Worm (Caenorhabditis elegans) whole organism, late embryonic: Measurements from ENCODE around the gene perm-2.

Experiments
- C08G9.2 ChIP-seq: sonication (generic microtip); optimal IDR thresholded peaks from 2 replicates; lab custom pipeline; 2016; ENCODE audit warnings: mild to moderate bottlenecking, missing genetic modification characterization, moderate library complexity, missing compliant biosample characterization
- K02D7.2 ChIP-seq: sonication (generic microtip); optimal IDR thresholded peaks from 2 replicates; lab custom pipeline; 2017; ENCODE audit warnings: mild to moderate bottlenecking, missing genetic modification characterization, missing compliant biosample characterization
- ama-1 ChIP-seq: fragments of 150-350 bp; optimal IDR thresholded peaks from 2 replicates; lab custom pipeline; 2014
- ceh-14 ChIP-seq: sonication (generic microtip); optimal IDR thresholded peaks from 2 replicates; lab custom pipeline; 2016; ENCODE audit warnings: missing genotype, missing genetic modification characterization, missing compliant biosample characterization
- ceh-18 ChIP-seq: sonication (generic microtip); optimal IDR thresholded peaks from 2 replicates; lab custom pipeline; 2016; ENCODE audit warnings: missing genetic modification characterization, missing compliant biosample characterization
- ceh-19 ChIP-seq: fragments of 200-800 bp; sonication (Bioruptor generic); optimal IDR thresholded peaks from 2 replicates; lab custom pipeline; 2018; ENCODE audit warnings: mild to moderate bottlenecking, missing genetic modification characterization, missing compliant biosample characterization
- ceh-2 ChIP-seq: sonication (generic microtip); optimal IDR thresholded peaks from 2 replicates; lab custom pipeline; 2016; ENCODE audit warnings: missing genotype, missing genetic modification characterization, missing compliant biosample characterization
- ceh-31 ChIP-seq: sonication (generic microtip); optimal IDR thresholded peaks from 2 replicates; lab custom pipeline; 2016; ENCODE audit warnings: missing genetic modification characterization, missing compliant biosample characterization
- ceh-34 ChIP-seq: sonication (generic microtip); optimal IDR thresholded peaks from 2 replicates; lab custom pipeline; 2016; ENCODE audit warnings: mild to moderate bottlenecking, missing genetic modification characterization, missing compliant biosample characterization
- ceh-45 ChIP-seq: fragments of 200-800 bp; sonication (Bioruptor generic); IDR thresholded peaks from 2 replicates; pipeline ENCODE4 v1.3.6; 2022; ENCODE audit warnings: missing genetic modification reagents, missing genetic modification characterization, missing compliant biosample characterization
- ceh-48 ChIP-seq: sonication (generic microtip); optimal IDR thresholded peaks from 2 replicates; lab custom pipeline; 2016; ENCODE audit warnings: missing genetic modification characterization, inconsistent platforms, missing compliant biosample characterization
- ceh-6 ChIP-seq: fragments of 200-800 bp; sonication (Bioruptor generic); optimal IDR thresholded peaks from 2 replicates; lab custom pipeline; 2018; ENCODE audit warnings: mild to moderate bottlenecking, missing genetic modification characterization, missing compliant biosample characterization
- ceh-9 ChIP-seq: sonication (generic microtip); optimal IDR thresholded peaks from 2 replicates; lab custom pipeline; 2016; ENCODE audit warnings: mild to moderate bottlenecking, missing genetic modification characterization, inconsistent platforms, missing compliant biosample characterization
- che-1 ChIP-seq: sonication (generic microtip); optimal IDR thresholded peaks from 2 replicates; lab custom pipeline; 2016; ENCODE audit warnings: mild to moderate bottlenecking, missing genetic modification characterization, missing compliant biosample characterization
- dmd-4 ChIP-seq: sonication (generic microtip); optimal IDR thresholded peaks from 2 replicates; lab custom pipeline; 2016; ENCODE audit warnings: borderline replicate concordance, missing genetic modification characterization, missing compliant biosample characterization
- elt-2 ChIP-seq: sonication (generic microtip); optimal IDR thresholded peaks from 2 replicates; lab custom pipeline; 2016; ENCODE audit warnings: missing genetic modification reagents, missing genetic modification characterization, missing compliant biosample characterization
- ets-4 ChIP-seq: sonication (generic microtip); optimal IDR thresholded peaks from 2 replicates; lab custom pipeline; 2016; ENCODE audit warnings: missing genetic modification characterization, missing compliant biosample characterization
- eyg-1 ChIP-seq: sonication (generic microtip); optimal IDR thresholded peaks from 2 replicates; lab custom pipeline; 2016; ENCODE audit warnings: missing genotype, missing genetic modification characterization, missing compliant biosample characterization
- fkh-10 ChIP-seq: fragments of 150-350 bp; optimal IDR thresholded peaks from 2 replicates; lab custom pipeline; 2014; ENCODE audit warnings: missing biosample characterization, missing genetic modification reagents, missing genetic modification characterization
- fkh-6 ChIP-seq: sonication (generic microtip); optimal IDR thresholded peaks from 2 replicates; lab custom pipeline; 2016; ENCODE audit warnings: missing genetic modification characterization, missing compliant biosample characterization
- gmeb-2 ChIP-seq: sonication (generic microtip); optimal IDR thresholded peaks from 2 replicates; lab custom pipeline; 2016; ENCODE audit warnings: missing genetic modification characterization, inconsistent platforms, missing compliant biosample characterization
- hlh-13 ChIP-seq: fragments of 200-800 bp; sonication (Bioruptor generic); optimal IDR thresholded peaks from 2 replicates; lab custom pipeline; 2018; ENCODE audit warnings: mild to moderate bottlenecking, missing genetic modification characterization, missing compliant biosample characterization
- hlh-15 ChIP-seq: sonication (generic microtip); optimal IDR thresholded peaks from 2 replicates; lab custom pipeline; 2016; ENCODE audit warnings: missing genetic modification characterization, missing compliant biosample characterization
- hlh-30 ChIP-seq: sonication (generic microtip); optimal IDR thresholded peaks from 2 replicates; lab custom pipeline; 2017; ENCODE audit warnings: antibody characterized with exemption, missing genetic modification characterization, missing compliant biosample characterization; ENCODE audit not compliant: insufficient read depth
- hlh-6 ChIP-seq: sonication (generic microtip); optimal IDR thresholded peaks from 2 replicates; lab custom pipeline; 2016; ENCODE audit warnings: missing genotype, missing genetic modification characterization, missing compliant biosample characterization
- lim-6 ChIP-seq: sonication (generic microtip); optimal IDR thresholded peaks from 2 replicates; lab custom pipeline; 2016; ENCODE audit warnings: missing genetic modification characterization, missing compliant biosample characterization
- lin-11 ChIP-seq: fragments of 200-800 bp; sonication (Bioruptor generic); optimal IDR thresholded peaks from 2 replicates; lab custom pipeline; 2018; ENCODE audit warnings: mild to moderate bottlenecking, missing genetic modification characterization, missing compliant biosample characterization
- nfya-1 ChIP-seq: sonication (generic microtip); optimal IDR thresholded peaks from 2 replicates; lab custom pipeline; 2017; ENCODE audit warnings: missing genetic modification characterization, mild to moderate bottlenecking, missing compliant biosample characterization, antibody characterized with exemption, moderate library complexity
- nhr-232 ChIP-seq: sonication (generic microtip); optimal IDR thresholded peaks from 2 replicates; lab custom pipeline; 2016; ENCODE audit warnings: missing genetic modification characterization, missing compliant biosample characterization
- npax-4 ChIP-seq: sonication (generic microtip); optimal IDR thresholded peaks from 2 replicates; lab custom pipeline; 2016; ENCODE audit warnings: missing genetic modification characterization, missing compliant biosample characterization
- odd-2 ChIP-seq: sonication (generic microtip); optimal IDR thresholded peaks from 2 replicates; lab custom pipeline; 2017; ENCODE audit warnings: antibody characterized with exemption, mild to moderate bottlenecking, missing genetic modification characterization, missing compliant biosample characterization
- pag-3 ChIP-seq: sonication (generic microtip); optimal IDR thresholded peaks from 2 replicates; lab custom pipeline; 2016; ENCODE audit warnings: missing compliant biosample characterization, missing genetic modification characterization, borderline replicate concordance
- pat-9 ChIP-seq: fragments of 200-800 bp; sonication (Bioruptor generic); optimal IDR thresholded peaks from 2 replicates; lab custom pipeline; 2018; ENCODE audit warnings: mild to moderate bottlenecking, missing genetic modification characterization, moderate library complexity, missing compliant biosample characterization
- pha-2 ChIP-seq: sonication (generic microtip); optimal IDR thresholded peaks from 2 replicates; lab custom pipeline; 2017; ENCODE audit warnings: mild to moderate bottlenecking, missing genetic modification characterization, missing compliant biosample characterization
- pqm-1 ChIP-seq: sonication (generic microtip); optimal IDR thresholded peaks from 2 replicates; lab custom pipeline; 2016; ENCODE audit warnings: missing genetic modification characterization, missing compliant biosample characterization
- ref-2 ChIP-seq: sonication (generic microtip); optimal IDR thresholded peaks from 2 replicates; lab custom pipeline; 2016; ENCODE audit warnings: missing genetic modification characterization, missing compliant biosample characterization
- sdc-2 ChIP-seq: sonication (generic microtip); optimal IDR thresholded peaks from 2 replicates; lab custom pipeline; 2016; ENCODE audit warnings: missing genotype, missing genetic modification characterization, missing compliant biosample characterization
- sox-2 ChIP-seq: fragments of 200-800 bp; sonication (Bioruptor generic); IDR thresholded peaks from 2 replicates; pipeline ENCODE4 v1.3.6; 2022; ENCODE audit warnings: missing genetic modification reagents, missing genetic modification characterization, missing compliant biosample characterization
- tbx-2 ChIP-seq: sonication (generic microtip); optimal IDR thresholded peaks from 2 replicates; lab custom pipeline; 2016; ENCODE audit warnings: missing genetic modification characterization, missing compliant biosample characterization
- tbx-7 ChIP-seq: sonication (generic microtip); optimal IDR thresholded peaks from 2 replicates; lab custom pipeline; 2016; ENCODE audit warnings: missing genotype, missing genetic modification characterization, missing compliant biosample characterization
- unc-3 ChIP-seq, 2 experiments: fragments of 200-800 bp in 1 of 2; sonication (Bioruptor generic) in 1 of 2; sonication (generic microtip) in 1 of 2; conservative IDR thresholded peaks in 1 of 2; optimal IDR thresholded peaks in 1 of 2; 2 replicates each; pipeline versions ENCODE4 v1.3.6 to Lab custom; 2016 to 2022; ENCODE audit warnings: missing compliant biosample characterization in 2 of 2, missing genetic modification characterization in 2 of 2, missing genetic modification reagents in 1 of 2
- unc-42 ChIP-seq: sonication (generic microtip); optimal IDR thresholded peaks from 2 replicates; lab custom pipeline; 2016; ENCODE audit warnings: missing genotype, missing genetic modification characterization, missing compliant biosample characterization
- unc-86 ChIP-seq: sonication (generic microtip); optimal IDR thresholded peaks from 2 replicates; lab custom pipeline; 2016; ENCODE audit warnings: missing genetic modification characterization, missing compliant biosample characterization
- zip-5 ChIP-seq: sonication (generic microtip); optimal IDR thresholded peaks from 2 replicates; lab custom pipeline; 2016; ENCODE audit warnings: missing genetic modification characterization, missing compliant biosample characterization
- ztf-16 ChIP-seq: sonication (generic microtip); optimal IDR thresholded peaks from 2 replicates; lab custom pipeline; 2017; ENCODE audit warnings: missing genetic modification characterization, missing compliant biosample characterization

Gene perm-2

ce11 chrIV:1126490-1126889 is at the start of gene perm-2:
perm-2 (plus strand) TSS chrIV:1126790.
- TF ChIP-seq nhr-232 (tag; lab: Kevin White, UChicago): no peak
- TF ChIP-seq elt-2 (tag; lab: Kevin White, UChicago): no peak
- no peak for TF ChIP-seq ceh-19 (GFP tag; lab: Kevin White, UChicago)
- no peak for TF ChIP-seq ama-1 (lab: Kevin White, UChicago)
- TF ChIP-seq ceh-18: no peak
- TF ChIP-seq pag-3 (tag; lab: Kevin White, UChicago): no peak
- no peak for TF ChIP-seq unc-3 (GFP tag; conservative IDR thresholded peaks at IDR 0.05; lab: Robert Waterston, UW)
- TF ChIP-seq unc-3 (tag; optimal IDR thresholded peaks at IDR 0.05; lab: Kevin White, UChicago): no peak

- no peak for TF ChIP-seq lim-6 (tag; lab: Kevin White, UChicago)
- no peak for TF ChIP-seq pag-3 (tag; lab: Kevin White, UChicago)
- TF ChIP-seq ztf-16 (tag; lab: Kevin White, UChicago): no peak
- TF ChIP-seq hlh-13 (GFP tag; lab: Kevin White, UChicago): no peak
- TF ChIP-seq ceh-2: no peak
- TF ChIP-seq unc-86: no peak
- no peak for TF ChIP-seq ceh-48
- no peak for TF ChIP-seq hlh-30
- no peak for TF ChIP-seq ets-4
- no peak for TF ChIP-seq tbx-7
- no peak for TF ChIP-seq C08G9.2
- no peak for TF ChIP-seq hlh-15 (tag; lab: Kevin White, UChicago)
- TF ChIP-seq ceh-31 (tag; lab: Kevin White, UChicago): no peak
- no peak for TF ChIP-seq pqm-1 (tag; lab: Kevin White, UChicago)
- no peak for TF ChIP-seq hlh-6 (tag; lab: Kevin White, UChicago)
These were observed 39.7 kb upstream of the perm-2 start, which contains the start of gene csn-4 for ce11 chrIV:1086913-1087312. csn-4 (minus strand) TSS chrIV:1087013.

- TF ChIP-seq ets-4: peak; percentile 64
- TF ChIP-seq ceh-14 (tag; lab: Kevin White, UChicago): peak; percentile 83
- no peak for TF ChIP-seq pqm-1 (tag; lab: Kevin White, UChicago)
- TF ChIP-seq ceh-45 (GFP tag; lab: Robert Waterston, UW): no peak
- peak; percentile 33 for TF ChIP-seq eyg-1 (tag; lab: Kevin White, UChicago)
- TF ChIP-seq hlh-13 (GFP tag; lab: Kevin White, UChicago): no peak
- TF ChIP-seq tbx-2 (tag; lab: Kevin White, UChicago): peak; percentile 81
- no peak for TF ChIP-seq dmd-4 (tag; lab: Kevin White, UChicago)
- peak; percentile 88 for TF ChIP-seq unc-86
- peak; percentile 46 for TF ChIP-seq pha-2 (tag; lab: Kevin White, UChicago)
- no peak for TF ChIP-seq fkh-10
- TF ChIP-seq fkh-6 (tag; lab: Kevin White, UChicago): no peak
- TF ChIP-seq ceh-18: peak; percentile 80
- TF ChIP-seq ceh-9 (tag; lab: Kevin White, UChicago): no peak
- no peak for TF ChIP-seq hlh-6 (tag; lab: Kevin White, UChicago)
- TF ChIP-seq unc-3 (GFP tag; conservative IDR thresholded peaks at IDR 0.05; lab: Robert Waterston, UW): peak; percentile 51; the same call in 1 of the 2 replicates
- TF ChIP-seq unc-3 (tag; optimal IDR thresholded peaks at IDR 0.05; lab: Kevin White, UChicago): peak; percentile 53
- no peak for TF ChIP-seq nhr-232 (tag; lab: Kevin White, UChicago)
- TF ChIP-seq ceh-34 (tag; lab: Kevin White, UChicago): peak; percentile 72
- peak; percentile 77 for TF ChIP-seq elt-2 (tag; lab: Kevin White, UChicago)
- TF ChIP-seq pat-9 (tag; lab: Kevin White, UChicago): peak; percentile 60
- TF ChIP-seq ama-1 (lab: Kevin White, UChicago): no peak
- no peak for TF ChIP-seq npax-4 (tag; lab: Kevin White, UChicago)
- TF ChIP-seq tbx-7: no peak
- TF ChIP-seq che-1 (tag; lab: Kevin White, UChicago): peak; percentile 40
- peak; percentile 45 for TF ChIP-seq gmeb-2 (tag; lab: Kevin White, UChicago)
- TF ChIP-seq zip-5 (tag; lab: Kevin White, UChicago): no peak
- peak; percentile 97 for TF ChIP-seq nfya-1
- TF ChIP-seq odd-2 (tag; lab: Kevin White, UChicago): no peak
- TF ChIP-seq hlh-15 (tag; lab: Kevin White, UChicago): no peak
- TF ChIP-seq K02D7.2 (tag; lab: Kevin White, UChicago): no peak
- peak; percentile 40 for TF ChIP-seq ceh-6
- no peak for TF ChIP-seq sdc-2 (tag; lab: Kevin White, UChicago)
- no peak for TF ChIP-seq ref-2 (tag; lab: Kevin White, UChicago)
- peak; percentile 75 for TF ChIP-seq sox-2
- TF ChIP-seq ztf-16 (tag; lab: Kevin White, UChicago): peak; percentile 72
- TF ChIP-seq lin-11 (tag; lab: Kevin White, UChicago): peak; percentile 42
- TF ChIP-seq unc-42 (tag; lab: Kevin White, UChicago): peak; percentile 80
These were observed 32.6 kb upstream of the perm-2 start, which contains the start of the genes cct-8 and Y55F3AR.2 for ce11 chrIV:1093870-1094564. cct-8 (minus strand) TSS chrIV:1093920. Y55F3AR.2 (plus strand) TSS chrIV:1094541.
